Worm (Caenorhabditis elegans) whole organism, late embryonic: ENCODE results near the gene fbxa-134.

Experiments
- C08G9.2 ChIP-seq: sonication (generic microtip); optimal IDR thresholded peaks from 2 replicates; lab custom pipeline; 2016; ENCODE audit warnings: mild to moderate bottlenecking, missing genetic modification characterization, moderate library complexity, missing compliant biosample characterization
- C38D4.7 ChIP-seq: fragments of 200-800 bp; sonication (Bioruptor generic); optimal IDR thresholded peaks from 2 replicates; lab custom pipeline; 2018; ENCODE audit warnings: mild to moderate bottlenecking, missing genetic modification characterization, moderate library complexity, missing compliant biosample characterization
- F13H6.1 ChIP-seq: sonication (generic microtip); optimal IDR thresholded peaks from 2 replicates; lab custom pipeline; 2016; ENCODE audit warnings: missing genetic modification characterization, missing compliant biosample characterization
- ceh-14 ChIP-seq: sonication (generic microtip); optimal IDR thresholded peaks from 2 replicates; lab custom pipeline; 2016; ENCODE audit warnings: missing genotype, missing genetic modification characterization, missing compliant biosample characterization
- ceh-18 ChIP-seq: sonication (generic microtip); optimal IDR thresholded peaks from 2 replicates; lab custom pipeline; 2016; ENCODE audit warnings: missing genetic modification characterization, missing compliant biosample characterization
- ceh-2 ChIP-seq: sonication (generic microtip); optimal IDR thresholded peaks from 2 replicates; lab custom pipeline; 2016; ENCODE audit warnings: missing genotype, missing genetic modification characterization, missing compliant biosample characterization
- ceh-34 ChIP-seq: sonication (generic microtip); optimal IDR thresholded peaks from 2 replicates; lab custom pipeline; 2016; ENCODE audit warnings: mild to moderate bottlenecking, missing genetic modification characterization, missing compliant biosample characterization
- ceh-45 ChIP-seq: fragments of 200-800 bp; sonication (Bioruptor generic); IDR thresholded peaks from 2 replicates; pipeline ENCODE4 v1.3.6; 2022; ENCODE audit warnings: missing genetic modification reagents, missing genetic modification characterization, missing compliant biosample characterization
- ceh-6 ChIP-seq: fragments of 200-800 bp; sonication (Bioruptor generic); optimal IDR thresholded peaks from 2 replicates; lab custom pipeline; 2018; ENCODE audit warnings: mild to moderate bottlenecking, missing genetic modification characterization, missing compliant biosample characterization
- che-1 ChIP-seq: sonication (generic microtip); optimal IDR thresholded peaks from 2 replicates; lab custom pipeline; 2016; ENCODE audit warnings: mild to moderate bottlenecking, missing genetic modification characterization, missing compliant biosample characterization
- dmd-4 ChIP-seq: sonication (generic microtip); optimal IDR thresholded peaks from 2 replicates; lab custom pipeline; 2016; ENCODE audit warnings: borderline replicate concordance, missing genetic modification characterization, missing compliant biosample characterization
- dve-1 ChIP-seq: sonication (generic microtip); optimal IDR thresholded peaks from 2 replicates; lab custom pipeline; 2017; ENCODE audit warnings: antibody characterized with exemption, mild to moderate bottlenecking, missing genetic modification characterization, missing compliant biosample characterization
- elt-2 ChIP-seq: sonication (generic microtip); optimal IDR thresholded peaks from 2 replicates; lab custom pipeline; 2016; ENCODE audit warnings: missing genetic modification reagents, missing genetic modification characterization, missing compliant biosample characterization
- elt-4 ChIP-seq: sonication (generic microtip); optimal IDR thresholded peaks from 2 replicates; lab custom pipeline; 2016; ENCODE audit warnings: missing genetic modification characterization, missing compliant biosample characterization
- hlh-13 ChIP-seq: fragments of 200-800 bp; sonication (Bioruptor generic); optimal IDR thresholded peaks from 2 replicates; lab custom pipeline; 2018; ENCODE audit warnings: mild to moderate bottlenecking, missing genetic modification characterization, missing compliant biosample characterization
- hlh-6 ChIP-seq: sonication (generic microtip); optimal IDR thresholded peaks from 2 replicates; lab custom pipeline; 2016; ENCODE audit warnings: missing genotype, missing genetic modification characterization, missing compliant biosample characterization
- hlh-8 ChIP-seq: sonication (generic microtip); optimal IDR thresholded peaks from 2 replicates; lab custom pipeline; 2016; ENCODE audit warnings: missing genotype, missing genetic modification characterization, missing compliant biosample characterization
- lin-11 ChIP-seq: fragments of 200-800 bp; sonication (Bioruptor generic); optimal IDR thresholded peaks from 2 replicates; lab custom pipeline; 2018; ENCODE audit warnings: mild to moderate bottlenecking, missing genetic modification characterization, missing compliant biosample characterization
- madf-2 ChIP-seq: sonication (generic microtip); optimal IDR thresholded peaks from 2 replicates; lab custom pipeline; 2017; ENCODE audit warnings: missing genetic modification characterization, missing compliant biosample characterization
- mec-3 ChIP-seq: sonication (generic microtip); optimal IDR thresholded peaks from 2 replicates; lab custom pipeline; 2016; ENCODE audit warnings: borderline replicate concordance, missing genetic modification characterization, missing compliant biosample characterization
- nfya-1 ChIP-seq: sonication (generic microtip); optimal IDR thresholded peaks from 2 replicates; lab custom pipeline; 2017; ENCODE audit warnings: missing genetic modification characterization, mild to moderate bottlenecking, missing compliant biosample characterization, antibody characterized with exemption, moderate library complexity
- nhr-11 ChIP-seq: fragments of 150-350 bp; optimal IDR thresholded peaks from 2 replicates; lab custom pipeline; 2014; ENCODE audit warnings: missing biosample characterization, missing genetic modification characterization
- nhr-232 ChIP-seq: sonication (generic microtip); optimal IDR thresholded peaks from 2 replicates; lab custom pipeline; 2016; ENCODE audit warnings: missing genetic modification characterization, missing compliant biosample characterization
- pag-3 ChIP-seq: sonication (generic microtip); optimal IDR thresholded peaks from 2 replicates; lab custom pipeline; 2016; ENCODE audit warnings: missing compliant biosample characterization, missing genetic modification characterization, borderline replicate concordance
- pax-1 ChIP-seq: fragments of 150-350 bp; optimal IDR thresholded peaks from 2 replicates; lab custom pipeline; 2014; ENCODE audit warnings: missing biosample characterization, missing genetic modification characterization
- pha-4 ChIP-seq: fragments of 150-350 bp; optimal IDR thresholded peaks from 2 replicates; lab custom pipeline; 2018; ENCODE audit warnings: missing biosample characterization, missing genetic modification reagents, missing genetic modification characterization
- pqm-1 ChIP-seq: sonication (generic microtip); optimal IDR thresholded peaks from 2 replicates; lab custom pipeline; 2016; ENCODE audit warnings: missing genetic modification characterization, missing compliant biosample characterization
- pros-1 ChIP-seq: fragments of 150-350 bp; optimal IDR thresholded peaks from 2 replicates; lab custom pipeline; 2014; ENCODE audit warnings: missing biosample characterization, missing genetic modification reagents, missing genetic modification characterization
- rnt-1 ChIP-seq: sonication (generic microtip); optimal IDR thresholded peaks from 2 replicates; lab custom pipeline; 2016; ENCODE audit warnings: missing genetic modification characterization, missing compliant biosample characterization
- sdc-2 ChIP-seq: sonication (generic microtip); optimal IDR thresholded peaks from 2 replicates; lab custom pipeline; 2016; ENCODE audit warnings: missing genotype, missing genetic modification characterization, missing compliant biosample characterization
- syd-9 ChIP-seq: sonication (generic microtip); optimal IDR thresholded peaks from 2 replicates; lab custom pipeline; 2016; ENCODE audit warnings: mild to moderate bottlenecking, missing genetic modification characterization, moderate library complexity, missing compliant biosample characterization
- tbx-2 ChIP-seq: sonication (generic microtip); optimal IDR thresholded peaks from 2 replicates; lab custom pipeline; 2016; ENCODE audit warnings: missing genetic modification characterization, missing compliant biosample characterization
- ttx-3 ChIP-seq: sonication (generic microtip); optimal IDR thresholded peaks from 2 replicates; lab custom pipeline; 2016; ENCODE audit warnings: missing genetic modification reagents, missing genetic modification characterization, missing compliant biosample characterization
- unc-86 ChIP-seq: sonication (generic microtip); optimal IDR thresholded peaks from 2 replicates; lab custom pipeline; 2016; ENCODE audit warnings: missing genetic modification characterization, missing compliant biosample characterization

The fbxa-134 gene

DNA sequence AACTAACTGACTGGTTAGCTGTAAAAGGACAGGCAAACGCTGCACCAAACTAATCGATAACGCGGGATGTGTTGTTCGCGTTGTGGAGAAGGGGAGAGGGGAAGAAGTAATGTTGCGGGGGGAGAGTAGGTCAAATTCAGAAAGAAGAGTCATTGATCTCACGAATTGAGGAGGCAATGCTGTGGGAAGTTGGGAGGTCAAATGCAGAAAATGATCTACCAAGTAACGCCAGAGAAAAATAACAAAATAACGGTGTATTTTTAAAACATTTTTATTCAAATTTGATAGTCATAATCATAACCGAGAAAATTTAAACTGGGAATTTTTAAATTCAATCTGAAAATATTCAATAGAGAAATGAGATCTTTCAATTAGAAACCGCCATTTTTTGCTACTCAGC, 2.6 kb downstream of the fbxa-134 start, which contains the start of gene lsy-27:
lsy-27 (minus strand) TSS at position 101 of the 400 bp plus-strand sequence.
- TF ChIP-seq syd-9 (tag; lab: Kevin White, UChicago) (no peak), elt-4 (no peak), dmd-4 (no peak), pros-1 (tag; lab: Kevin White, UChicago) (no peak), C38D4.7 (GFP tag; lab: Kevin White, UChicago) (no peak), pag-3 (tag; lab: Kevin White, UChicago) (no peak), che-1 (tag; lab: Kevin White, UChicago) (no peak), hlh-13 (GFP tag; lab: Kevin White, UChicago) (no peak), pax-1 (tag; lab: Kevin White, UChicago) (no peak), ceh-6 (GFP tag; lab: Kevin White, UChicago) (no peak)

DNA sequence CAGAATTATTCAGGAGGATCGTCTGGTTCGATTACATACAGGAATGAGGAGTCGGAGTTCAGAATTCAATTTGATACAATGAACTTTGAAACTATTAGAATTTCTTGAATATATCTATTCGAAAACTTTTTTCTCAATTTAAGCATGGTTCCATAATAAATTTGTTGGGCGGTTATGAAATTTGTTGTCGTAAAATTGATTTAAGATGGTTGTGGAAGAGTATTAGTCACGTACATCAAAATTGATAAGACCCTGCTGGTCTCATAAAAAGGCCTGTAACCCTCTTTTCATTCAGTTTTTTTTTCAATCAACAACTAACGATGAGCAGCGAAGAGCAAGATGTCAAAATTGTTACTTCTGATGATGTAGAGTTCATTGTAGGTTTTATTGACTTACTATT, 5.1 kb downstream of the fbxa-134 start, which contains the start of gene skr-5:
skr-5 (plus strand) TSS at position 301 of the 400 bp plus-strand sequence.
- TF ChIP-seq ceh-34 (no peak), dve-1 (tag; lab: Kevin White, UChicago) (no peak), rnt-1 (tag; lab: Kevin White, UChicago) (no peak), F13H6.1 (tag; lab: Kevin White, UChicago) (no peak), pag-3 (tag; lab: Kevin White, UChicago) (no peak), ceh-45 (GFP tag; lab: Robert Waterston, UW) (no peak), ceh-2 (tag; lab: Kevin White, UChicago) (no peak), hlh-13 (GFP tag; lab: Kevin White, UChicago) (no peak), nhr-11 (no peak), C08G9.2 (tag; lab: Kevin White, UChicago) (no peak), tbx-2 (tag; lab: Kevin White, UChicago) (no peak), ttx-3 (tag; lab: Kevin White, UChicago) (no peak), mec-3 (no peak)

DNA sequence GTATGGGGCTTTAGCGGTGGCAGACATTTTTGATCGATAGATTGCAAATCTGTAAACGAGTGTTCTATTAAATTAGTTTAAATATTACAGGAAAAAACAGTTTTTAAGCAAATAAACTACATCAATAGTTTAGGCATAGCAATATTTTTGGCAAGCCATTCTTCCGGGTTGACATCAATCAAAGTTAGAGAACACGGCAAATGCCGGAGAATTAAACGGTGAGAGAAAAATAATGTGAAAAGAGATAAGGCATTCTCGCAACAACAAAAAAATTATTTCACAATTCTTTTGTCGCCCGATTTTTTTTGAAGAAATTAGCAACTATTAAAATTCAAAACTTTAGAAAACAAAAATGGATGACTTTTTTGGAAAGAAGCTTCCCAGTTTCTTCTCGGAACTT, 7.8 kb downstream of the fbxa-134 start, which contains the start of the genes fbxa-188 and fbxa-189:
fbxa-188 (minus strand) TSS at position 51 of the 400 bp plus-strand sequence.
fbxa-189 (plus strand) TSS at position 339 of the 400 bp plus-strand sequence.
- no peak for TF ChIP-seq sdc-2 (tag; lab: Kevin White, UChicago)
- no peak for TF ChIP-seq nhr-232 (tag; lab: Kevin White, UChicago)
- TF ChIP-seq hlh-13 (GFP tag; lab: Kevin White, UChicago) = no peak
- no peak for TF ChIP-seq ceh-18 (tag; lab: Kevin White, UChicago)
- TF ChIP-seq F13H6.1 (tag; lab: Kevin White, UChicago) = no peak
- TF ChIP-seq nfya-1 (tag; lab: Kevin White, UChicago) = no peak
- TF ChIP-seq C38D4.7 (GFP tag; lab: Kevin White, UChicago) = no peak

DNA sequence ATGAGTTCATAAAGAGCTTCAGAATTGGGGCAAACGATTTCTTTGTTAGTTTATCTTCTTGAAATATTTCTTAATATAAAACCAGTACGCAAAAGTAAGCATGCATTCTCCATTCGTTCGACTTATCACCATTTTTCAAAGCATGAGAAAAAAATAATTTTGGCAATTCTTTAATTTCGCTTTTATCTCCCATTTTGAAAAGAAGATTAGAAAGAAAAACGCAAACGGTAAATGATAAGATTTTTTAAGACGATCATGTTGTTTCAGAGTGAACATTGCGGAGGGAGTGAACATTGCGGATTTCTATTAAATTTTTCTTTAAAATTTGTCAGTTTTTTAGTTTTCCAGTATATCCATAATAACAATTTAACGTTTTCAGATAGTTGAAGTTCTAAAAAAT, 13.3 kb downstream of the fbxa-134 start:
- TF ChIP-seq hlh-6 (tag; lab: Kevin White, UChicago) = no peak
- no peak for TF ChIP-seq nhr-11
- TF ChIP-seq ttx-3 (tag; lab: Kevin White, UChicago) = no peak
- TF ChIP-seq ceh-14 = no peak
- no peak for TF ChIP-seq pha-4 (tag; lab: Kevin White, UChicago)
- TF ChIP-seq elt-2 (tag; lab: Kevin White, UChicago) = no peak
- TF ChIP-seq pqm-1 (tag; lab: Kevin White, UChicago) = no peak
- no peak for TF ChIP-seq hlh-8 (tag; lab: Kevin White, UChicago)
- no peak for TF ChIP-seq lin-11 (tag; lab: Kevin White, UChicago)
- TF ChIP-seq unc-86 (tag; lab: Kevin White, UChicago) = no peak
- TF ChIP-seq madf-2 (tag; lab: Kevin White, UChicago) = no peak
- TF ChIP-seq, all 69 proteins: peak for 0

DNA sequence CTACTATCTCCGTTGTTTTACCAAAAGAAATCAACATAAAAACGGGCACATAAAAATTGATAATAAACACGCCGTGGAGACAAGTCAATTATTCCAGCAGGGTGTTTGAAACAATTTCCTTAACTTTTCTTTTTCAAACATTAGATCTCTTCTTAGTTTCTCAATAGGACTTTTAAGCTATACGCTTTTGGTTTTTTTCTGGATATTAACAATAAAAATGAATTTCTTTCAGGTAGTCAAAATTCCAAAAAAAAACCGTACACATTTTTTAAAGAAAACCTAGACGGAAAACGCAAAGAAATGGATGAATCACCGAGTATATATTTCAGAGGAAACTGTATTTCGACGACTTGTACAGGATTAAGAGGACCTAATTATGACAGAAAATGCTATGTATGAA, 21.3 kb downstream of the fbxa-134 start, which contains the start of gene fbxa-185:
fbxa-185 (plus strand) TSS at position 301 of the 400 bp plus-strand sequence.
- TF ChIP-seq dmd-4 = no peak
- no peak for TF ChIP-seq ceh-18 (tag; lab: Kevin White, UChicago)
